Worm (Caenorhabditis elegans): ENCODE results near the gene K01A6.8.

DNA sequence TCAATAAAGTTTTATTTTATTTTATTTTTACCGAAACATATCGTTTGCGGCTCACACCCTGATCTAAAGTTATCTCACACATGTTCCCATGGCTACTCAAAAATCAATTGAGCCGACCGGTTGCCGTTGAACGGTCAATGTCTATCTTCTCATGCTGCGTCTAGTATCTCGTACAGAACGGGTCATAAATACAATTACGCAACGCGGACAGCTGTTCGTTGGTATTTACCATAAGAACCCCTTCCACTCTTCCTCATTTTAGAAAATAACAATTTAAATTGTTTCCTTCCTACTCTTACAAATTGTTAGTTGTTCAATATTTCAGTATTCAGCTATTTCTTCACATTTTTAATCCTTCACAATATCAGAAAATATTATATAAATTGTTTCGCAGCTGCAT lies 6.6 kb upstream of the K01A6.8 start:
- TF ChIP-seq pax-3 (tag; optimal IDR thresholded peaks at IDR 0.05) (no peak), elt-3 (tag; optimal IDR thresholded peaks at IDR 0.05) (no peak), ztf-4 (tag; optimal IDR thresholded peaks at IDR 0.05) (no peak), lin-15B (tag; optimal IDR thresholded peaks at IDR 0.05) (no peak), efl-1 (optimal IDR thresholded peaks at IDR 0.05) (no peak), efl-1 (GFP tag; optimal IDR thresholded peaks at IDR 0.05 in 1 of 2) (no peak), irx-1 (tag; optimal IDR thresholded peaks at IDR 0.05) (no peak), aly-2 (tag; optimal IDR thresholded peaks at IDR 0.05) (no peak), nhr-11 (tag; optimal IDR thresholded peaks at IDR 0.05) (no peak)
